Fruit fly (Drosophila melanogaster) whole organism, embryonic: ENCODE results near the gene mus302.
A peak's percentile ranks its signal among the peaks of the same experiment; 100 is the strongest.

ENCODE experiments used
- Asciz ChIP-seq: fragments of 200-800 bp; sonication (Bioruptor generic); optimal IDR thresholded peaks from 2 replicates; lab custom pipeline; 2017; ENCODE audit warnings: missing biosample characterization, mild to moderate bottlenecking, missing genetic modification characterization, missing genetic modification reagents
- Atf3 ChIP-seq: fragments of 200-800 bp; sonication (Bioruptor generic); optimal IDR thresholded peaks from 3 replicates; lab custom pipeline; 2016; ENCODE audit warnings: missing biosample characterization, missing genetic modification characterization
- Awh ChIP-seq: fragments of 200-800 bp; sonication (Bioruptor generic); IDR thresholded peaks from 2 replicates; pipeline ENCODE4, ENCODE4 v1.3.6; 2022; ENCODE audit warnings: missing biosample characterization, missing genetic modification characterization
- C15 ChIP-seq: fragments of 200-800 bp; sonication (Bioruptor generic); IDR thresholded peaks from 3 replicates; pipeline ENCODE4 v1.3.6; 2022; ENCODE audit warnings: missing biosample characterization, missing genetic modification characterization
- CG10274 ChIP-seq: fragments of 200-800 bp; sonication (Bioruptor generic); optimal IDR thresholded peaks from 3 replicates; lab custom pipeline; 2017; ENCODE audit warnings: missing biosample characterization, mild to moderate bottlenecking, missing genetic modification characterization
- CG10565 ChIP-seq: fragments of 200-800 bp; sonication (Bioruptor generic); optimal IDR thresholded peaks from 3 replicates; lab custom pipeline; 2016; ENCODE audit warnings: missing biosample characterization, mild to moderate bottlenecking, missing genetic modification characterization
- CG11723 ChIP-seq: fragments of 200-800 bp; sonication (Bioruptor generic); optimal IDR thresholded peaks from 2 replicates; lab custom pipeline; 2017; ENCODE audit warnings: missing biosample characterization, mild to moderate bottlenecking, missing genetic modification characterization
- CG16779 ChIP-seq: fragments of 200-800 bp; sonication (Bioruptor generic); IDR thresholded peaks from 2 replicates; pipeline ENCODE4 v1.3.6; 2022; ENCODE audit warnings: missing biosample characterization, missing genetic modification characterization
- CG2129 ChIP-seq: fragments of 200-800 bp; sonication (Bioruptor generic); IDR thresholded peaks from 2 replicates; pipeline ENCODE4 v1.3.6; 2022; ENCODE audit warnings: missing biosample characterization, missing genetic modification characterization; ENCODE audit not compliant: partially characterized antibody
- CG2875 ChIP-seq: fragments of 200-800 bp; sonication (Bioruptor generic); optimal IDR thresholded peaks from 2 replicates; lab custom pipeline; 2017; ENCODE audit warnings: missing biosample characterization, mild to moderate bottlenecking, missing genetic modification characterization, missing genetic modification reagents
- CG2889 ChIP-seq: fragments of 200-800 bp; sonication (Bioruptor generic); IDR thresholded peaks from 3 replicates; pipeline ENCODE4 v1.3.6; 2022; ENCODE audit warnings: missing biosample characterization, missing genetic modification characterization
- CG32772 ChIP-seq: fragments of 200-800 bp; sonication (Bioruptor generic); IDR thresholded peaks from 2 replicates; pipeline ENCODE4 v1.3.6; 2022; ENCODE audit warnings: missing biosample characterization, missing genetic modification characterization
- CG3847 ChIP-seq: fragments of 200-800 bp; sonication (Bioruptor generic); IDR thresholded peaks from 2 replicates; pipeline ENCODE4 v1.3.6; 2022; ENCODE audit warnings: missing biosample characterization, missing genetic modification characterization
- CG4360 ChIP-seq: fragments of 200-800 bp; sonication (Bioruptor generic); IDR thresholded peaks from 2 replicates; pipeline ENCODE4 v1.3.6; 2022; ENCODE audit warnings: missing biosample characterization, missing genetic modification characterization
- CG6272 ChIP-seq: fragments of 200-800 bp; sonication (Bioruptor generic); IDR thresholded peaks from 2 replicates; pipeline ENCODE4 v1.3.6; 2022; ENCODE audit warnings: missing biosample characterization, missing genetic modification characterization
- CG6689 ChIP-seq: fragments of 200-800 bp; sonication (Bioruptor generic); IDR thresholded peaks from 2 replicates; pipeline ENCODE4 v1.3.6; 2022; ENCODE audit warnings: missing biosample characterization, missing genetic modification characterization
- CG7357 ChIP-seq: fragments of 200-800 bp; sonication (Bioruptor generic); IDR thresholded peaks from 3 replicates; pipeline ENCODE4 v1.3.6; 2022; ENCODE audit warnings: missing biosample characterization, missing genetic modification characterization
- CG7372 ChIP-seq: fragments of 200-800 bp; sonication (Bioruptor generic); IDR thresholded peaks from 2 replicates; pipeline ENCODE4 v1.3.6; 2022; ENCODE audit warnings: missing biosample characterization, missing genetic modification characterization
- CG8359 ChIP-seq: fragments of 200-800 bp; sonication (Bioruptor generic); optimal IDR thresholded peaks from 2 replicates; lab custom pipeline; 2017; ENCODE audit warnings: missing biosample characterization, mild to moderate bottlenecking, missing genetic modification characterization, borderline replicate concordance
- CG8765 ChIP-seq: fragments of 200-800 bp; sonication (Bioruptor generic); IDR thresholded peaks from 2 replicates; pipeline ENCODE4 v1.3.6; 2022; ENCODE audit warnings: missing biosample characterization, missing genetic modification characterization
- CG8944 ChIP-seq: fragments of 200-800 bp; sonication (Bioruptor generic); optimal IDR thresholded peaks from 3 replicates; lab custom pipeline; 2016; ENCODE audit warnings: missing biosample characterization, missing genetic modification characterization
- Dip3 ChIP-seq: fragments of 200-800 bp; sonication (Bioruptor generic); optimal IDR thresholded peaks from 3 replicates; lab custom pipeline; 2016; ENCODE audit warnings: missing biosample characterization, missing genetic modification characterization
- Gsc ChIP-seq: fragments of 200-800 bp; sonication (Bioruptor generic); IDR thresholded peaks from 2 replicates; pipeline ENCODE4 v1.3.6; 2022; ENCODE audit warnings: missing biosample characterization, missing genetic modification characterization
- Hr39 ChIP-seq: fragments of >200 bp; optimal IDR thresholded peaks from 2 replicates; lab custom pipeline; 2017
- Mrtf ChIP-seq: fragments of 200-800 bp; sonication (Bioruptor generic); IDR thresholded peaks from 3 replicates; pipeline ENCODE4 v1.3.6; 2022; ENCODE audit warnings: missing biosample characterization, missing genetic modification characterization
- NC2α ChIP-seq: fragments of 200-800 bp; sonication (Bioruptor generic); optimal IDR thresholded peaks from 2 replicates; lab custom pipeline; 2016; ENCODE audit warnings: missing biosample characterization, missing genetic modification characterization
- NfI ChIP-seq: fragments of 200-800 bp; sonication (Bioruptor generic); optimal IDR thresholded peaks from 3 replicates; lab custom pipeline; 2018; ENCODE audit warnings: missing biosample characterization, mild to moderate bottlenecking, missing genetic modification characterization, moderate library complexity
- Opbp ChIP-seq: fragments of 200-800 bp; sonication (Bioruptor generic); IDR thresholded peaks from 3 replicates; pipeline ENCODE4 v1.3.6; 2022; ENCODE audit warnings: missing biosample characterization, missing genetic modification characterization; ENCODE audit not compliant: partially characterized antibody
- Pdp1 ChIP-seq, 2 experiments: fragments of 200-800 bp; sonication (Bioruptor generic); optimal IDR thresholded peaks; 3 replicates each; lab custom pipeline; 2016; ENCODE audit warnings: missing biosample characterization in 2 of 2, missing genetic modification characterization in 2 of 2, mild to moderate bottlenecking in 1 of 2, moderate library complexity in 1 of 2
- Spps ChIP-seq: fragments of 200-800 bp; sonication (Bioruptor generic); optimal IDR thresholded peaks from 2 replicates; lab custom pipeline; 2018; ENCODE audit warnings: missing biosample characterization, mild to moderate bottlenecking, missing genetic modification characterization
- Stat92E ChIP-seq, 3 experiments: fragments of >200 bp in 2 of 3; fragments of 200-800 bp in 1 of 3; sonication (Bioruptor generic) in 1 of 3; optimal IDR thresholded peaks; 2 replicates each; lab custom pipeline; 2017 to 2019; ENCODE audit warnings: missing biosample characterization in 3 of 3, missing genetic modification characterization in 3 of 3, mild to moderate bottlenecking in 1 of 3, moderate library complexity in 1 of 3
- bcd ChIP-seq: fragments of 200-800 bp; sonication (Bioruptor generic); optimal IDR thresholded peaks from 2 replicates; lab custom pipeline; 2017; ENCODE audit warnings: missing biosample characterization, mild to moderate bottlenecking, missing genetic modification characterization
- bigmax ChIP-seq: fragments of 200-800 bp; sonication (Bioruptor generic); optimal IDR thresholded peaks from 2 replicates; lab custom pipeline; 2018; ENCODE audit warnings: missing biosample characterization, mild to moderate bottlenecking, missing genetic modification characterization
- cato ChIP-seq: fragments of 200-800 bp; sonication (Bioruptor generic); optimal IDR thresholded peaks from 2 replicates; lab custom pipeline; 2016; ENCODE audit warnings: missing biosample characterization, missing genetic modification characterization, borderline replicate concordance
- croc ChIP-seq: fragments of 200-800 bp; sonication (Bioruptor generic); conservative IDR thresholded peaks from 3 replicates; pipeline ENCODE4 v1.3.6; 2022; ENCODE audit warnings: missing biosample characterization, missing genetic modification characterization
- cwo ChIP-seq: fragments of 200-800 bp; sonication (Bioruptor generic); optimal IDR thresholded peaks from 3 replicates; lab custom pipeline; 2017; ENCODE audit warnings: missing biosample characterization, missing genetic modification characterization, mild to moderate bottlenecking, moderate library complexity, missing genetic modification reagents
- ems ChIP-seq: fragments of 200-800 bp; sonication (Bioruptor generic); optimal IDR thresholded peaks from 3 replicates; lab custom pipeline; 2016; ENCODE audit warnings: missing biosample characterization, missing genetic modification characterization
- ftz-f1 ChIP-seq: fragments of 200-800 bp; sonication (Bioruptor generic); optimal IDR thresholded peaks from 2 replicates; lab custom pipeline; 2016; ENCODE audit warnings: missing biosample characterization, missing genetic modification characterization
- fu2 ChIP-seq: fragments of 200-800 bp; sonication (Bioruptor generic); optimal IDR thresholded peaks from 2 replicates; lab custom pipeline; 2016; ENCODE audit warnings: missing biosample characterization, missing genetic modification characterization
- gro ChIP-seq: fragments of 200-800 bp; sonication (Bioruptor generic); optimal IDR thresholded peaks from 2 replicates; lab custom pipeline; 2016; ENCODE audit warnings: missing biosample characterization, missing genetic modification characterization
- her ChIP-seq: fragments of 200-800 bp; sonication (Bioruptor generic); optimal IDR thresholded peaks from 2 replicates; lab custom pipeline; 2016; ENCODE audit warnings: missing biosample characterization, missing genetic modification characterization
- mirr ChIP-seq: fragments of 200-800 bp; sonication (Bioruptor generic); optimal IDR thresholded peaks from 3 replicates; lab custom pipeline; 2018; ENCODE audit warnings: missing biosample characterization, mild to moderate bottlenecking, missing genetic modification characterization
- pum ChIP-seq: fragments of 200-800 bp; sonication (Bioruptor generic); optimal IDR thresholded peaks from 2 replicates; lab custom pipeline; 2016; ENCODE audit warnings: missing biosample characterization, missing genetic modification characterization
- sqz ChIP-seq: fragments of 200-800 bp; sonication (Bioruptor generic); optimal IDR thresholded peaks from 3 replicates; lab custom pipeline; 2018; ENCODE audit warnings: missing biosample characterization, mild to moderate bottlenecking, missing genetic modification characterization
- tll ChIP-seq, 2 experiments: fragments of 200-800 bp in 1 of 2; fragments of >200 bp in 1 of 2; sonication (Bioruptor generic) in 1 of 2; optimal IDR thresholded peaks; 2 replicates each; lab custom pipeline; 2017 to 2019; ENCODE audit warnings: missing biosample characterization in 2 of 2, missing genetic modification characterization in 2 of 2, mild to moderate bottlenecking in 1 of 2, moderate library complexity in 1 of 2
- tx ChIP-seq: fragments of 200-800 bp; sonication (Bioruptor generic); optimal IDR thresholded peaks from 2 replicates; lab custom pipeline; 2016; ENCODE audit warnings: missing biosample characterization, missing genetic modification characterization
- vfl ChIP-seq: fragments of 200-800 bp; sonication (Bioruptor generic); optimal IDR thresholded peaks from 2 replicates; lab custom pipeline; 2016; ENCODE audit warnings: missing biosample characterization, missing genetic modification characterization
- vnd ChIP-seq: fragments of 200-800 bp; sonication (Bioruptor generic); IDR thresholded peaks from 3 replicates; pipeline ENCODE4 v1.3.6; 2022; ENCODE audit warnings: missing biosample characterization, missing genetic modification characterization; ENCODE audit not compliant: partially characterized antibody

mus302 gene

dm6 chr3L:16765647-16766628 lies 13.6 kb downstream of the mus302 start, which contains the start of gene Nrt (continued):
- TF ChIP-seq Pdp1 (GFP tag; optimal IDR thresholded peaks at IDR 0.05; lab: Kevin White, UChicago) (peak in 1 of 2 experiments; percentile 28), fu2 (no peak), tll (GFP tag; optimal IDR thresholded peaks at IDR 0.05; lab: Kevin White, UChicago) (peak in 1 of 2 experiments; percentile 72), Gsc (GFP tag; lab: Robert Waterston, UW) (no peak), Spps (tag; lab: Kevin White, UChicago) (peak; percentile 59), CG7372 (GFP tag; lab: Robert Waterston, UW) (no peak), CG2889 (no peak), sqz (GFP tag; lab: Kevin White, UChicago) (peak; percentile 72), bcd (GFP tag; lab: Kevin White, UChicago) (peak; percentile 13), NfI (GFP tag; lab: Kevin White, UChicago) (peak; percentile 49), cwo (GFP tag; lab: Kevin White, UChicago) (peak; percentile 38), CG2875 (peak; percentile 27), ems (GFP tag; lab: Kevin White, UChicago) (no peak), NC2α (no peak), Mrtf (GFP tag; lab: Robert Waterston, UW) (no peak), CG7357 (no peak), CG11723 (GFP tag; lab: Kevin White, UChicago) (peak; percentile 0), Hr39 (lab: Kevin White, UChicago) (no peak), vfl (no peak), croc (no peak), cato (GFP tag; lab: Kevin White, UChicago) (no peak), CG16779 (no peak; the same call in 1 of the 2 replicates), CG10274 (GFP tag; lab: Kevin White, UChicago) (no peak), CG6272 (GFP tag; lab: Robert Waterston, UW) (no peak), gro (GFP tag; lab: Kevin White, UChicago) (no peak), her (GFP tag; lab: Kevin White, UChicago) (peak; percentile 31), Atf3 (no peak), CG8359 (peak; percentile 6), ftz-f1 (GFP tag; lab: Kevin White, UChicago) (no peak), Dip3 (no peak), CG6689 (GFP tag; lab: Robert Waterston, UW) (peak; percentile 73), CG32772 (GFP tag; lab: Robert Waterston, UW) (peak; percentile 49; the same call in 1 of the 2 replicates), CG8765 (GFP tag; lab: Robert Waterston, UW) (no peak), Stat92E (GFP tag; optimal IDR thresholded peaks at IDR 0.05; lab: Kevin White, UChicago) (peak in 1 of 3 experiments; percentile 84), Awh (GFP tag; lab: Robert Waterston, UW) (peak; percentile 57; the same call in 1 of the 2 replicates), CG10565 (no peak), vnd (GFP tag; lab: Robert Waterston, UW) (no peak), bigmax (no peak), CG8944 (no peak), tx (no peak), Asciz (GFP tag; lab: Kevin White, UChicago) (peak; percentile 70), Opbp (peak; percentile 64), pum (no peak), CG3847 (GFP tag; lab: Robert Waterston, UW) (0 out of 2 replicates have a peak, but pooled peaks have one; percentile 27), CG4360 (GFP tag; lab: Robert Waterston, UW) (peak; percentile 44; the same call in 1 of the 2 replicates), C15 (GFP tag; lab: Robert Waterston, UW) (0 out of 3 replicates have a peak, but pooled peaks have one; percentile 44), CG2129 (GFP tag; lab: Robert Waterston, UW) (no peak), mirr (GFP tag; lab: Kevin White, UChicago) (no peak)
